Fruit fly (Drosophila melanogaster) whole organism, wandering third instar larva: ENCODE measurements around the gene RAF2.

Source experiments
- Abd-B ChIP-seq: fragments of >200 bp; optimal IDR thresholded peaks from 2 replicates; lab custom pipeline; 2017; ENCODE audit warnings: missing biosample characterization, missing genetic modification characterization
- CG32264 ChIP-seq: fragments of 200-800 bp; sonication (Bioruptor generic); optimal IDR thresholded peaks from 2 replicates; lab custom pipeline; 2016; ENCODE audit warnings: missing biosample characterization, missing genetic modification characterization
- CG9705 ChIP-seq: fragments of 200-800 bp; sonication (Bioruptor generic); optimal IDR thresholded peaks from 2 replicates; lab custom pipeline; 2018; ENCODE audit warnings: missing biosample characterization, mild to moderate bottlenecking, missing genetic modification characterization
- CrebA ChIP-seq: fragments of 200-800 bp; sonication (Bioruptor generic); optimal IDR thresholded peaks from 2 replicates; lab custom pipeline; 2016; ENCODE audit warnings: missing biosample characterization, mild to moderate bottlenecking, missing genetic modification characterization, borderline replicate concordance
- Dif ChIP-seq: fragments of 200-275, 200-300 bp; sonication (Bioruptor generic); optimal IDR thresholded peaks from 2 replicates; lab custom pipeline; 2018; ENCODE audit warnings: missing biosample characterization, missing genetic modification characterization; ENCODE audit not compliant: partially characterized antibody
- GATAd ChIP-seq: sonication (Bioruptor generic); optimal IDR thresholded peaks from 2 replicates; lab custom pipeline; 2016; ENCODE audit warnings: missing biosample characterization, missing genetic modification characterization
- HLH106 ChIP-seq: fragments of 200-800 bp; optimal IDR thresholded peaks from 3 replicates; lab custom pipeline; 2019; ENCODE audit warnings: missing biosample characterization, mild to moderate bottlenecking, missing genetic modification characterization, moderate library complexity
- Hnf4 ChIP-seq: fragments of 200-800 bp; sonication (Bioruptor generic); optimal IDR thresholded peaks from 2 replicates; lab custom pipeline; 2016; ENCODE audit warnings: missing biosample characterization, mild to moderate bottlenecking, missing genetic modification characterization
- Hr78 ChIP-seq: fragments of >200 bp; optimal IDR thresholded peaks from 2 replicates; lab custom pipeline; 2017; ENCODE audit warnings: missing biosample characterization, missing genetic modification characterization
- Hr83 ChIP-seq: fragments of 200-300 bp; sonication (Bioruptor generic); optimal IDR thresholded peaks from 2 replicates; lab custom pipeline; 2016; ENCODE audit warnings: missing biosample characterization, mild to moderate bottlenecking, missing genetic modification characterization, moderate library complexity; ENCODE audit not compliant: poor library complexity, severe bottlenecking
- Jra ChIP-seq: sonication (Bioruptor generic); optimal IDR thresholded peaks from 2 replicates; lab custom pipeline; 2016; ENCODE audit warnings: missing biosample characterization, missing genetic modification characterization
- Mio ChIP-seq: sonication (Bioruptor generic); optimal IDR thresholded peaks from 2 replicates; lab custom pipeline; 2016; ENCODE audit warnings: missing biosample characterization, missing genetic modification characterization
- Myc ChIP-seq: fragments of >200 bp; optimal IDR thresholded peaks from 2 replicates; lab custom pipeline; 2017
- N ChIP-seq: fragments of >200 bp; optimal IDR thresholded peaks from 2 replicates; lab custom pipeline; 2018; ENCODE audit warnings: missing biosample characterization, missing external identifiers, missing genetic modification characterization
- OdsH ChIP-seq: fragments of 200-800 bp; sonication (Bioruptor generic); optimal IDR thresholded peaks from 2 replicates; lab custom pipeline; 2016; ENCODE audit warnings: missing biosample characterization, mild to moderate bottlenecking, missing genetic modification characterization
- Rel ChIP-seq, 2 experiments: fragments of 200-800 bp; sonication (Bioruptor generic) in 1 of 2; optimal IDR thresholded peaks; 2 replicates in 1 of 2; 3 replicates in 1 of 2; lab custom pipeline; 2016 to 2019; ENCODE audit warnings: mild to moderate bottlenecking in 2 of 2, missing biosample characterization in 2 of 2, missing genetic modification characterization in 2 of 2, moderate library complexity in 1 of 2
- Sp1 ChIP-seq: fragments of 200-800 bp; sonication (Bioruptor generic); optimal IDR thresholded peaks from 3 replicates; lab custom pipeline; 2019; ENCODE audit warnings: missing biosample characterization, mild to moderate bottlenecking, missing genetic modification characterization, moderate library complexity
- Vsx2 ChIP-seq: fragments of 200-300, 225-300 bp; sonication (Bioruptor generic); optimal IDR thresholded peaks from 2 replicates; lab custom pipeline; 2018; ENCODE audit warnings: missing biosample characterization, missing genetic modification characterization; ENCODE audit not compliant: partially characterized antibody
- br ChIP-seq: fragments of 200-800 bp; sonication (Bioruptor generic); optimal IDR thresholded peaks from 2 replicates; lab custom pipeline; 2016; ENCODE audit warnings: missing biosample characterization, missing genetic modification characterization
- brk ChIP-seq: fragments of 200-800 bp; sonication (Bioruptor generic); optimal IDR thresholded peaks from 2 replicates; lab custom pipeline; 2016; ENCODE audit warnings: missing biosample characterization, mild to moderate bottlenecking, missing genetic modification characterization
- dl ChIP-seq, 2 experiments: fragments of 175-275, 200-275 bp in 1 of 2; fragments of 200-275 bp in 1 of 2; sonication (Bioruptor generic); optimal IDR thresholded peaks; lab custom pipeline; 2018; ENCODE audit warnings: mild to moderate bottlenecking in 2 of 2, missing biosample characterization in 2 of 2, missing genetic modification characterization in 2 of 2, moderate library complexity in 2 of 2; ENCODE audit not compliant: partially characterized antibody in 2 of 2, insufficient read depth in 1 of 2
- dmrt93B ChIP-seq: fragments of 200-800 bp; sonication (Bioruptor generic); optimal IDR thresholded peaks from 2 replicates; lab custom pipeline; 2018; ENCODE audit warnings: missing biosample characterization, mild to moderate bottlenecking, missing genetic modification characterization
- ey ChIP-seq: fragments of 200-800 bp; sonication (Bioruptor generic); optimal IDR thresholded peaks from 2 replicates; lab custom pipeline; 2016; ENCODE audit warnings: missing biosample characterization, missing genetic modification characterization
- foxo ChIP-seq, 2 experiments: fragments of 200-800 bp; sonication (Bioruptor generic); optimal IDR thresholded peaks; 2 replicates in 1 of 2; 3 replicates in 1 of 2; lab custom pipeline; 2016 to 2017; ENCODE audit warnings: missing biosample characterization in 2 of 2, missing genetic modification characterization in 2 of 2
- fru ChIP-seq: fragments of 200-800 bp; sonication (Bioruptor generic); optimal IDR thresholded peaks from 3 replicates; lab custom pipeline; 2016; ENCODE audit warnings: missing biosample characterization, mild to moderate bottlenecking, missing genetic modification characterization
- h ChIP-seq: fragments of 200-800 bp; sonication (Bioruptor generic); optimal IDR thresholded peaks from 3 replicates; lab custom pipeline; 2016; ENCODE audit warnings: missing biosample characterization, mild to moderate bottlenecking, missing genetic modification characterization
- jim ChIP-seq: fragments of 175-275, 200-325 bp; sonication (Bioruptor generic); optimal IDR thresholded peaks from 2 replicates; lab custom pipeline; 2016; ENCODE audit warnings: missing biosample characterization, mild to moderate bottlenecking, missing genetic modification characterization
- lola ChIP-seq: fragments of >200 bp; optimal IDR thresholded peaks from 2 replicates; lab custom pipeline; 2017; ENCODE audit warnings: missing biosample characterization, missing genetic modification characterization
- pan ChIP-seq: fragments of >200 bp; optimal IDR thresholded peaks from 2 replicates; lab custom pipeline; 2017
- rgr ChIP-seq: fragments of 200-800 bp; sonication (Bioruptor generic); optimal IDR thresholded peaks from 3 replicates; lab custom pipeline; 2016; ENCODE audit warnings: missing biosample characterization, mild to moderate bottlenecking, missing genetic modification characterization
- sage ChIP-seq: fragments of 200-800 bp; sonication (Bioruptor generic); optimal IDR thresholded peaks from 2 replicates; lab custom pipeline; 2016; ENCODE audit warnings: missing biosample characterization, mild to moderate bottlenecking, missing genetic modification characterization
- sv ChIP-seq: fragments of 200-800 bp; sonication (Bioruptor generic); optimal IDR thresholded peaks from 3 replicates; lab custom pipeline; 2016; ENCODE audit warnings: missing biosample characterization, missing genetic modification characterization
- tai ChIP-seq: sonication (Bioruptor generic); optimal IDR thresholded peaks from 2 replicates; lab custom pipeline; 2016; ENCODE audit warnings: missing biosample characterization, missing genetic modification characterization
- usp ChIP-seq: fragments of >200 bp; optimal IDR thresholded peaks from 2 replicates; lab custom pipeline; 2017; ENCODE audit warnings: missing biosample characterization, missing genetic modification characterization
- woc ChIP-seq: sonication (Bioruptor generic); optimal IDR thresholded peaks from 2 replicates; lab custom pipeline; 2016; ENCODE audit warnings: missing biosample characterization, mild to moderate bottlenecking, missing genetic modification characterization

The RAF2 gene

DNA sequence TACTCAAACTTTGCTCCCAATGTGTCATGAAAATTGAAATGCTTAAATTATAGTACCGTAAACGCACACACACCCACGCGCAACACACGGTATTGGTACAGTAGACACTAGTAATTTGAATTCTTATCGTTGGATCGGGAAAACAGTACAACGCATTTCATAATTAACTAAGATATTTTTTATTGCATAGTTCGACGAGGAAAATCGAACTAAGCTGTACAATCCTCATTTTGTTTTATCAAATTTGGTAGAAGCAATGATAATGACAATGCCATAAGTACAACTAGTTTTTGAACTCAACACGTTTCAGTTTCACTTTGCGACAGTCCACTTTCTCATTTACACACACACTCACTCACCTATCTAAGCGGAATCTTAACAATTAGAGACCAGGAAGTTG, 5.4 kb upstream of the RAF2 start:
- TF ChIP-seq rgr (GFP tag; lab: Kevin White, UChicago): peak; percentile 46
- TF ChIP-seq Vsx2 (GFP tag; lab: Kevin White, UChicago): no peak
- peak; percentile 10 for TF ChIP-seq fru
- TF ChIP-seq br: peak; percentile 25
- TF ChIP-seq GATAd: no peak
- TF ChIP-seq h: peak; percentile 50
- TF ChIP-seq usp (GFP tag; lab: Kevin White, UChicago): no peak
- TF ChIP-seq woc (GFP tag; lab: Kevin White, UChicago): no peak
- peak; percentile 36 for TF ChIP-seq OdsH (GFP tag; lab: Kevin White, UChicago)
- TF ChIP-seq foxo (GFP tag; optimal IDR thresholded peaks at IDR 0.05; lab: Kevin White, UChicago): peak in 1 of 2 experiments; percentile 55
- TF ChIP-seq ey: peak; percentile 43
- peak; percentile 51 for TF ChIP-seq sv (GFP tag; lab: Kevin White, UChicago)

dm6 chr3L:16381184-16381797, 4.8 kb upstream of the RAF2 start, which contains the start of gene Agpat4:
TSS of gene Agpat4 (minus strand) at chr3L:16381570.
- TF ChIP-seq fru: peak; percentile 31
- TF ChIP-seq CG9705 (GFP tag; lab: Kevin White, UChicago): no peak
- no peak for TF ChIP-seq CrebA (GFP tag; lab: Kevin White, UChicago)
- no peak for TF ChIP-seq Jra (GFP tag; lab: Kevin White, UChicago)
- TF ChIP-seq Hr83: no peak
- TF ChIP-seq lola (GFP tag; lab: Kevin White, UChicago): no peak
- TF ChIP-seq OdsH (GFP tag; lab: Kevin White, UChicago): no peak
- no peak for TF ChIP-seq N (GFP tag; lab: Kevin White, UChicago)
- TF ChIP-seq ey: no peak
- TF ChIP-seq HLH106 (tag; lab: Kevin White, UChicago): no peak
- no peak for TF ChIP-seq sv (GFP tag; lab: Kevin White, UChicago)
- TF ChIP-seq Dif (GFP tag; lab: Kevin White, UChicago): no peak
- TF ChIP-seq Mio: no peak
- no peak for TF ChIP-seq usp (GFP tag; lab: Kevin White, UChicago)
- TF ChIP-seq dmrt93B (GFP tag; lab: Kevin White, UChicago): no peak
- no peak for TF ChIP-seq pan (lab: Kevin White, UChicago)
- TF ChIP-seq Myc (lab: Kevin White, UChicago): peak; percentile 10
- no peak for TF ChIP-seq Abd-B (GFP tag; lab: Kevin White, UChicago)
- TF ChIP-seq CG32264 (GFP tag; lab: Kevin White, UChicago): no peak
- no peak for TF ChIP-seq sage (GFP tag; lab: Kevin White, UChicago)
- TF ChIP-seq dl (GFP tag; optimal IDR thresholded peaks at IDR 0.05; lab: Kevin White, UChicago; ENCODE audit: insufficient read depth in 1 of 2, partially characterized antibody in 2 of 2): no peak
- peak; percentile 96 for TF ChIP-seq GATAd
- TF ChIP-seq, all 38 proteins: peak for 3

- TF ChIP-seq Rel (GFP tag; optimal IDR thresholded peaks at IDR 0.05; lab: Kevin White, UChicago) (no peak), Rel (tag; optimal IDR thresholded peaks at IDR 0.05; lab: Kevin White, UChicago) (peak; percentile 1), CG9705 (GFP tag; lab: Kevin White, UChicago) (no peak)
Observed at dm6 chr3L:16383056-16383455, 3.1 kb upstream of the RAF2 start.

DNA sequence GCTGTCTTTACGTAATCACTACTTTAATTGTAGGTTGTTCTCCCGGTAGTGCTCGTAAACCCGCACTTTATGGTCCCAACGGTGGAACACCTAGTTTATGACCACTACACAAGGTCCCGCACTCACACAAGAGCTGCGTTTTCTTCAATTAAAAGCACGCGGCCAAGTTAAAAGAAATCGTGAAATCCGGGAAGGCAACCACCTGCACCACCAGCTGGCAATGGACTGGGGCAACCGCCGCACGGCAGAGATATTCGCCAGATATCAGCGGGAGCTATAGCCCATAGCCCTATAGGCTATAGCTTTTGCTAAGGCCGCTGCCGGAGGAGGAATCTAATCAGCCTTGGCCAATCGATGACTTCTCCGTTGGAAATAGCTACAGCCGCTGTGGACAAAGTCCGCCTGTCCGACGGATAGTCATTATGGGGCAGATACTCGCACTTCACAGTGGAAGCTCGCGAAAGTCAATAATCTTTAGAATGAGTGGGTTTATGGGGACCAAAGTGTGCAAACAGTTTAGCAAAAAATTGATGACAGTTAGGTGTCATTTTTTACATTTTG, 1.9 kb upstream of the RAF2 start:
- no peak for TF ChIP-seq Sp1 (GFP tag; lab: Kevin White, UChicago)
- peak; percentile 12 for TF ChIP-seq h

DNA sequence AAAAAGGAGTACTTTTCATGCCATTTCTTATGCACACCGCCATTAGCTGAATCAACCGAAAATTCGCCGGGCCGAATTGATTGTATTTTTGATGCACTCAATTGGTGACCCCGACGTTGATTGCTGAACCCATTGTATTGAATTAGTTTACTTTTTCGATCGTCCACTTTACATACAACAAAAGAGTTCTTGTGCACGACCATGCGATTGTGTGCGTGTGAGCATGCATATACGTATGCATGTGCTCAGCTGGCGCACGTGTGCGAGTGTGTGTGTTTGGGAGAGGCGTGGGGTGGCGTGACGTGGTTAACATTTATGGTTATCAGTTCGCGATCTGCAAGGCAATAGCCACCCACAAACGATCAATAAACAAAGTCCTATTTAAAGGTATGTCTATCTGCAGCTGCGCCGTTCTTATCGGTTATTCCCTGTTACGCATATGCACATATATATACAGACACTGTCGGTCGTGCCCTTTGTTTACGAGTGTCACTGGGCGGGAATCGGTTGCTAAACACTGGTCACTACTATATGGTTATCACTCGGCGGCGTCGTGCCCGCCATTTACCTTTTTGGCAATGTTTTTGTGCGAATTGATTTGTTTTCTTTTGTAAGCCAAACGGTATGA, 761 bp upstream of the RAF2 start:
- TF ChIP-seq Dif (GFP tag; lab: Kevin White, UChicago) (no peak), Hnf4 (GFP tag; lab: Kevin White, UChicago) (peak; percentile 29), woc (GFP tag; lab: Kevin White, UChicago) (peak; percentile 0), dmrt93B (GFP tag; lab: Kevin White, UChicago) (no peak), ey (no peak), Mio (no peak), Rel (GFP tag; optimal IDR thresholded peaks at IDR 0.05; lab: Kevin White, UChicago) (peak; percentile 3), Rel (tag; optimal IDR thresholded peaks at IDR 0.05; lab: Kevin White, UChicago) (peak; percentile 62), pan (lab: Kevin White, UChicago) (no peak), Vsx2 (GFP tag; lab: Kevin White, UChicago) (no peak), foxo (GFP tag; optimal IDR thresholded peaks at IDR 0.05; lab: Kevin White, UChicago) (no peak), CG9705 (GFP tag; lab: Kevin White, UChicago) (no peak), Abd-B (GFP tag; lab: Kevin White, UChicago) (no peak), fru (no peak), br (peak; percentile 2), sv (GFP tag; lab: Kevin White, UChicago) (no peak), tai (GFP tag; lab: Kevin White, UChicago) (no peak), Jra (GFP tag; lab: Kevin White, UChicago) (no peak), Sp1 (GFP tag; lab: Kevin White, UChicago) (peak; percentile 14), Hr78 (no peak), CG32264 (GFP tag; lab: Kevin White, UChicago) (no peak), GATAd (no peak), jim (GFP tag; lab: Kevin White, UChicago) (no peak), usp (GFP tag; lab: Kevin White, UChicago) (no peak), Myc (lab: Kevin White, UChicago) (no peak), Hr83 (no peak), lola (GFP tag; lab: Kevin White, UChicago) (no peak), brk (GFP tag; lab: Kevin White, UChicago) (no peak)
